Fruit fly (Drosophila melanogaster): ENCODE measurements around the gene Dmtn.

The Dmtn gene

dm6 chr3R:6381784-6382183 is 23.9 kb downstream of the Dmtn start:
- TF ChIP-seq Sin3A (optimal IDR thresholded peaks at IDR 0.05) (no peak), insv (optimal IDR thresholded peaks at IDR 0.05) (no peak), ttk (optimal IDR thresholded peaks at IDR 0.05) (no peak), Myc (optimal IDR thresholded peaks at IDR 0.05) (no peak), psq (optimal IDR thresholded peaks at IDR 0.05) (no peak), h (optimal IDR thresholded peaks at IDR 0.05) (no peak)

- TF ChIP-seq Sin3A (optimal IDR thresholded peaks at IDR 0.05) (no peak), h (optimal IDR thresholded peaks at IDR 0.05) (no peak), Myc (optimal IDR thresholded peaks at IDR 0.05) (no peak), psq (optimal IDR thresholded peaks at IDR 0.05) (no peak), ttk (optimal IDR thresholded peaks at IDR 0.05) (no peak), insv (optimal IDR thresholded peaks at IDR 0.05) (no peak)
These were observed 25.6 kb downstream of the Dmtn start, which contains the start of the genes CG1024 and TfIIFalpha for dm6 chr3R:6380129-6380528. Gene CG1024 (minus strand): TSS chr3R:6380328. Gene TfIIFalpha (plus strand): TSS chr3R:6380467.

DNA sequence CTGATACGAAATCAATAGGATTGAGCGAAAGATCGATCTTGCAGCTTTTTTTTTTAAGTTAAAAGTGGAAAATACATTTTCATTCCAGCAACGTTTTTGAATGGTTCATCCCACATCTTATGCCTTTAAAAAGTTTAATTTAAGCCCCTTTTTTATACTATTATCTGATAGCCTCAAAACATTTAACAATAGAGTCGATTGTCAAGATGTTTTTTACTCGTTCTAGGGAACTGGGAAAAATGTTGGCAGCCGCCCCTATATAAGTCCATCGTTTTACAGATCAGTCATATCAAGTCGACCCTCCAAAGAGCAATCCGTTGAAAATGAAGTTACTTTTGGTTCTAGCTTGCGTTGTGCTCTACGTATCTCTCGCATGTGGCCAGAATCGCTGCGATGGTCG is 28.2 kb downstream of the Dmtn start, which contains the start of gene CG42537:
Gene CG42537 (plus strand): TSS at position 301 of the 400 bp plus-strand sequence.
- TF ChIP-seq Sin3A (optimal IDR thresholded peaks at IDR 0.05) (no peak), ttk (optimal IDR thresholded peaks at IDR 0.05) (no peak), Myc (optimal IDR thresholded peaks at IDR 0.05) (no peak), h (optimal IDR thresholded peaks at IDR 0.05) (no peak), insv (optimal IDR thresholded peaks at IDR 0.05) (no peak), psq (optimal IDR thresholded peaks at IDR 0.05) (no peak)

DNA sequence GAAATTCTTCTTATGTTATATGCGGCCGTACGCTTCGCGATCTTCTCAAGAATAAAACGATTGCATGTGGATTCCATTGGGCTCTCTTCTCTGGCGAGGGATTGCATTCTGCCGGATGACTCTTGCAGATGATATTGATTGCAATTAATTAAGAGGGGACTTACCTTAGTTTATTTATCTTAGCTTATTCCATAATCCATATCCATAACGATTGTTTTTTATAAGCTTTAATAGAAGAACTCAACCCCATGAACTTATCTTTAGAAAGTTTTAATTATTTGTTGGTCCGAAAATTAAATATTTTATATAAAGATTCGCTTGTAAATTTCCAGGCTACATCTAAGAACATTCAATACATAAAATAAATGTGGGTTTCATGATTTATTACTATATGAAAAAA is 29.8 kb downstream of the Dmtn start, which contains the start of gene CRAT:
Gene CRAT (minus strand): TSS at position 101 of the 400 bp plus-strand sequence.
- TF ChIP-seq psq (optimal IDR thresholded peaks at IDR 0.05) (no peak), Myc (optimal IDR thresholded peaks at IDR 0.05) (no peak), Sin3A (optimal IDR thresholded peaks at IDR 0.05) (no peak), insv (optimal IDR thresholded peaks at IDR 0.05) (no peak), h (optimal IDR thresholded peaks at IDR 0.05) (no peak), ttk (optimal IDR thresholded peaks at IDR 0.05) (no peak)

- TF ChIP-seq ttk (optimal IDR thresholded peaks at IDR 0.05) (no peak), psq (optimal IDR thresholded peaks at IDR 0.05) (no peak), Sin3A (optimal IDR thresholded peaks at IDR 0.05) (no peak), h (optimal IDR thresholded peaks at IDR 0.05) (no peak), insv (optimal IDR thresholded peaks at IDR 0.05) (no peak), Myc (optimal IDR thresholded peaks at IDR 0.05) (no peak)
These were observed 31.5 kb downstream of the Dmtn start, which contains the start of gene CG42564 for dm6 chr3R:6374307-6374574. Gene CG42564 (plus strand): TSS chr3R:6374475.

- TF ChIP-seq insv (optimal IDR thresholded peaks at IDR 0.05) (no peak), ttk (optimal IDR thresholded peaks at IDR 0.05) (no peak), Myc (optimal IDR thresholded peaks at IDR 0.05) (no peak), h (optimal IDR thresholded peaks at IDR 0.05) (no peak), Sin3A (optimal IDR thresholded peaks at IDR 0.05) (no peak), psq (optimal IDR thresholded peaks at IDR 0.05) (no peak)
These were observed 32.0 kb downstream of the Dmtn start for dm6 chr3R:6373512-6374306.

DNA sequence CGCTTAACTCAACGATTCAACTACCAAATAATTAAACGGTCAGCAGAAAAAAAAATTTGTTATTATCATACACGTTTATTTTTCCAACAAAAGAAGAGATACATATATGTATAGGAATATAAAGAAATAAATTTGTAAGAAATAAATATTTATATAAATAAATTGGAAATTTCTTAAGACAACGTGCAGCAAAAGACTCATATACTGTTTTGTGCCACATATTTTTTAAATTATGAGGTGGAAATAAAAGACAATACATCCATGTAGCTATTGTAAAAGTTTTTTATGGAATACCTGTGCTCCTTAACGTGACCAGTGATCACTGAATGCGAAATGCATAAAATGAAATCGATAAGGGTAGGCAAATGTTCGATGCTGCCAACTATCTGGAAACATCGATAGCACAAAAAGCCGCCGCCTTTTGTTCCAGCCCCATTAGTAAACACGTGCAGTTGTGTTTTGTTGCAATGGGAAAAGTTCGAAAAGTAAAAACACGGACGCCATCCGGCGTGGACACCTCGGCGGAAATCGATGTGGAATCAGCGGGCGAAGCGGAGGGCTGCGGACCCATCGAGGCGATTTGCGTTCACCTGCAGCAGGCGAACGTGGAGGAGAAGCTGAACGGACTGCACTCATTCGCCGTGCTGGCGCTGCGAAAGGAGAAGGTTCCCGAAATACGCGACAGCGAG is 37.0 kb downstream of the Dmtn start, which contains the start of gene CG10286:
Gene CG10286 (plus strand): TSS at position 416 of the 689 bp plus-strand sequence.
- TF ChIP-seq Sin3A (optimal IDR thresholded peaks at IDR 0.05) (no peak), psq (optimal IDR thresholded peaks at IDR 0.05) (no peak), h (optimal IDR thresholded peaks at IDR 0.05) (no peak), Myc (optimal IDR thresholded peaks at IDR 0.05) (no peak), insv (optimal IDR thresholded peaks at IDR 0.05) (no peak), ttk (optimal IDR thresholded peaks at IDR 0.05) (no peak)

DNA sequence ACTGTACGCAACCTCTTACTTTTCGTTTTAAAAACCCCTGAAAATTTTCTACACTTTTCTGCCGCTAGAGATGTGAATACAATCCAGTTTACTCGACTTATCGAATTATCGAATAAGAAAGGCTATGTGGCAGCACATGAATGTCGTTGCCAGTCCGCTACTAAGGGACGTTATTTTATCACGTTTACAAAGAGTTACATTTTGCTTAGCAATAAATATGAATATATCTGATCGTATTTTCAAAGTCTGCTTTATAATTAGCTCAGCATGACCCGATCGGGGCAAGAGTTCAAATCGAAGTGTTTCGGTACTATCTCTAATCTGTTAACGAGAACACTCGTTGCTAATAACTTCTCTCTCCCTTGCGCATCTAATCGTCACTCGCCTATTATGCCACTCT is 37.6 kb downstream of the Dmtn start, which contains the start of gene CG42724:
Gene CG42724 (minus strand): TSS at position 189 of the 400 bp plus-strand sequence.
- TF ChIP-seq Myc (optimal IDR thresholded peaks at IDR 0.05): no peak
- TF ChIP-seq psq (optimal IDR thresholded peaks at IDR 0.05): peak; percentile 18
- TF ChIP-seq Sin3A (optimal IDR thresholded peaks at IDR 0.05): no peak

DNA sequence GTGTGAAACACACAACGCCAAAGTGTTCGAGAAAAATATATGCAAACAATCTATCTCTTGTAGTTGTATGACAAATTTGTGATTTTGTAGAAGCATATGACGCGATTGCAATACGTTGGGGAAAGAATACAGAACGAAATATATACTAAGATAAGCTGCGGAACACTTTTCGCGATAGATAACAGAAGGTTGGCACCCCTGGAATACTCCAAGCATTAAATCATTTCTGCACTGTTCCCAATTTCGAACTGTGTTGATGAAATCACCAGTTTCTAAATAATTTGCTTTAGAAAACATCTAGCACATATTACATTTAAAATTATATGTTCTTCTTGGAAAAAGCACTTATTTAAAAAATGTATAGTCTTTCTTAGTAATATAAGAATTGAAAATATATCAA is 51.3 kb downstream of the Dmtn start:
- TF ChIP-seq ttk (optimal IDR thresholded peaks at IDR 0.05) (no peak), h (optimal IDR thresholded peaks at IDR 0.05) (no peak), psq (optimal IDR thresholded peaks at IDR 0.05) (no peak), Sin3A (optimal IDR thresholded peaks at IDR 0.05) (no peak), Myc (optimal IDR thresholded peaks at IDR 0.05) (no peak), insv (optimal IDR thresholded peaks at IDR 0.05) (no peak)

- TF ChIP-seq h (optimal IDR thresholded peaks at IDR 0.05): no peak
- TF ChIP-seq ttk (optimal IDR thresholded peaks at IDR 0.05): no peak
- no peak for TF ChIP-seq insv (optimal IDR thresholded peaks at IDR 0.05)
- no peak for TF ChIP-seq Sin3A (optimal IDR thresholded peaks at IDR 0.05)
- TF ChIP-seq psq (optimal IDR thresholded peaks at IDR 0.05): no peak
- TF ChIP-seq Myc (optimal IDR thresholded peaks at IDR 0.05): no peak
These were observed 51.9 kb downstream of the Dmtn start for dm6 chr3R:6353624-6354352.

dm6 chr3R:6352893-6353623 is 52.6 kb downstream of the Dmtn start:
- TF ChIP-seq insv (optimal IDR thresholded peaks at IDR 0.05) (no peak), Sin3A (optimal IDR thresholded peaks at IDR 0.05) (no peak), psq (optimal IDR thresholded peaks at IDR 0.05) (no peak), ttk (optimal IDR thresholded peaks at IDR 0.05) (no peak), h (optimal IDR thresholded peaks at IDR 0.05) (no peak), Myc (optimal IDR thresholded peaks at IDR 0.05) (no peak)
